Worm (Caenorhabditis elegans): ENCODE data around the gene plpp-1.2.

The plpp-1.2 gene

DNA sequence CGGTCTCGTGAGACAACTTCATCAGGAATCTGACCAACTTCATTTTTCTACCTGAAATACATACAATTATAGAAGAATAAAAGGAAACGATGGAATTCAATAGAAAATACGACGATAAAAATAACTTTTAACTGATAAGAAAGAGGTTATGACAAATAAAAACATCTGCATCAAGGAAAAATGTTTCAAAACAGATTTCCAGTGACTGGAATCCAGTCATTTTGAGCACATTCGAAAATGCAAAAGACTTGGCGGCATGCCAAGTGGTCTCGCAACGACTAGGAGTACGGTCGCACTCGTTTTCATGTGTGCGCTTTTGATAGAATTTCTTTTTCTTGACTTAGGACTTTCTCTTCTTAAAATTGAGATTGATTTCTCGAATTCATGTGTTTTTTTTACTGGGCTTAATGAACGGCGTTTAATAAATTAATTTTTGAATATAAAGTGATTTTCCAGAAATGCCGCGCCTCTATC is 4.5 kb downstream of the plpp-1.2 start, which contains the start of the genes snr-3 and rsp-5 (continued):
- TF ChIP-seq dpl-1 (GFP tag; optimal IDR thresholded peaks at IDR 0.05) (peak; percentile 81), fkh-10 (GFP tag; optimal IDR thresholded peaks at IDR 0.05) (peak; percentile 7), cey-2 (tag; optimal IDR thresholded peaks at IDR 0.05; ENCODE audit: borderline replicate concordance, insufficient read depth) (no peak), ama-1 (optimal IDR thresholded peaks at IDR 0.05) (peak; percentile 4), lin-13 (GFP tag; optimal IDR thresholded peaks at IDR 0.05) (peak; percentile 53), madf-5 (GFP tag; IDR thresholded peaks at IDR 0.05) (no peak), lsy-2 (tag; optimal IDR thresholded peaks at IDR 0.05) (peak; percentile 92 to 99), zag-1 (tag; optimal IDR thresholded peaks at IDR 0.05) (no peak), F49E8.2 (tag; optimal IDR thresholded peaks at IDR 0.05; ENCODE audit: borderline replicate concordance) (no peak), duxl-1 (tag; optimal IDR thresholded peaks at IDR 0.05; ENCODE audit: poor library complexity) (peak; percentile 24), tra-1 (GFP tag; IDR thresholded peaks at IDR 0.05) (no peak), ztf-7 (tag; optimal IDR thresholded peaks at IDR 0.05) (peak; percentile 22), hif-1 (tag; optimal IDR thresholded peaks at IDR 0.05) (peak in 1 of 2 experiments; percentile 50), nhr-77 (tag; optimal IDR thresholded peaks at IDR 0.05) (peak; percentile 77), hlh-30 (tag; optimal IDR thresholded peaks at IDR 0.05; ENCODE audit: insufficient read depth) (peak; percentile 76), nhr-6 (tag; optimal IDR thresholded peaks at IDR 0.05) (peak; percentile 83), arid-1 (GFP tag; conservative IDR thresholded peaks at IDR 0.05) (0 out of 2 replicates have a peak, but pooled peaks have one; percentile 50), nhr-28 (tag; optimal IDR thresholded peaks at IDR 0.05) (peak; percentile 58), php-3 (GFP tag; IDR thresholded peaks at IDR 0.05) (no peak), T20F7.1 (GFP tag; optimal IDR thresholded peaks at IDR 0.05) (no peak), F44E2.7 (GFP tag; IDR thresholded peaks at IDR 0.05) (no peak), pha-4 (GFP tag; IDR thresholded peaks at IDR 0.05) (no peak), pha-4 (tag; optimal IDR thresholded peaks at IDR 0.05) (peak; percentile 91)

DNA sequence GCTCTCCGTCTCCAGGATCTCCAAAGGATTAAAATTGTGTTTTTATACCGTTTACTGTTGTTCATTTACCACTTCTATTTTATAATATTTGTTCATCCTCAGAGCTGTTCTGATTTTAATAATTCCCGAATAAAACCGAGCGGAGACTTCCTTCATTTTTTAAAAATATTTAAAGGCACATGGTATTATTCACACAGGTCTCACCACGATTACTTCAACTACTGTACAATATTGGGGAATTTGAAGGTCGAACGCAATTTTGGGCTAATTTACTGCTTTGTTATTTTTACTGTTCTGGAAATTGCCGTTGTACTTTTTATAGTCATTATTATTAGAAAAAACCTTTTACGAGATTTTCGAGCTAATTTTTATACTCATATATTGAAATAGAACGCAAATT is 5.9 kb downstream of the plpp-1.2 start:
- TF ChIP-seq Y48G9A.11 (GFP tag; IDR thresholded peaks at IDR 0.05) (peak; percentile 56; the same call in 1 of the 2 replicates), lim-7 (GFP tag; IDR thresholded peaks at IDR 0.05) (peak; percentile 48; the same call in 1 of the 2 replicates), madf-5 (GFP tag; IDR thresholded peaks at IDR 0.05) (0 out of 4 replicates have a peak, but pooled peaks of 1 of the 2 experiments have one; percentile 19), arid-1 (GFP tag; conservative IDR thresholded peaks at IDR 0.05) (peak; percentile 68; the same call in 1 of the 2 replicates), F49E8.2 (tag; optimal IDR thresholded peaks at IDR 0.05; ENCODE audit: borderline replicate concordance) (peak; percentile 81), mxl-3 (GFP tag; optimal IDR thresholded peaks at IDR 0.05) (no peak), dmd-8 (GFP tag; IDR thresholded peaks at IDR 0.05) (peak; percentile 37; the same call in 1 of the 2 replicates), lin-38 (GFP tag; IDR thresholded peaks at IDR 0.05) (peak; percentile 72), Y5F2A.4 (GFP tag; optimal IDR thresholded peaks at IDR 0.05) (peak; percentile 8), mdl-1 (tag; optimal IDR thresholded peaks at IDR 0.05) (no peak), pha-4 (GFP tag; IDR thresholded peaks at IDR 0.05) (peak; percentile 60; the same call in 1 of the 2 replicates), pha-4 (tag; optimal IDR thresholded peaks at IDR 0.05) (no peak), snpc-1.2 (GFP tag; IDR thresholded peaks at IDR 0.05) (peak; percentile 63), unc-130 (GFP tag; optimal IDR thresholded peaks at IDR 0.05) (peak; percentile 80), tra-1 (GFP tag; IDR thresholded peaks at IDR 0.05) (0 out of 2 replicates have a peak, but pooled peaks have one; percentile 11), egl-27 (tag; optimal IDR thresholded peaks at IDR 0.05) (no peak)

DNA sequence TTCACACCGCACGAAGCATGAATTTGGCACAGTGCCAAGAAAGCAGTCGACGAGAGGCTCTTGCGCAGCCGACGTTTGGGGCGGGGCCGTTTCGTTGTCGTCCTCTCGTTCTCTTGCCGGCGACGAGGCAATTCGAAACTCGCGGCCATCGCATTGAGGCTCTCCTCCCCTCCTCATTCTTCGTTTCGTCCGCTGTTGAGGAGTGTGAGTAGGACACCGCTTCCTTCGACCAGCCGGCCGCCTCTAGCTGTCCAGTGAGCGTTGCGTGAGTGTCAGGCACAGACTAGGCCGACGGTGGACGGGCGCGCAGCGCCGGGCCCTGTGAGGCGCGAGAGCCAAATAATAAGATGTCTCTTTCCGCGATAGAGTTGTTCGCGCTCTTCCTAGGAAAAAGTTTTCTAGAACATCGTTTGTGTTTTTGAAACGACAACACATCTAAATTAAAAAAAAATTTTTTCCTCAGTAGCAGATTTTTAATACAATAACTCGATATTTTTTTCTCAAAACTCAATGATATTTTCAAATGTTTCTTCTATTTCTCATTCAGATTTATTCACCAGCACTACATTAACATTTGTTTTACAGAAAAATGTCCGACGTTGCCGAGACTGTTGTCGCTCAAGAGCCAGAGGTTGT is 6.7 kb downstream of the plpp-1.2 start, which contains the start of the genes T28D9.11 and T28D9.1:
T28D9.11 (minus strand) TSS at position 177 of the 636 bp plus-strand sequence.
T28D9.1 (plus strand) TSS at position 586 of the 636 bp plus-strand sequence.
- TF ChIP-seq unc-62 (GFP tag; optimal IDR thresholded peaks at IDR 0.05 in 1 of 2) (peak in 1 of 2 experiments; percentile 48), unc-62 (tag; optimal IDR thresholded peaks at IDR 0.05) (no peak), mdl-1 (tag; optimal IDR thresholded peaks at IDR 0.05) (peak in 1 of 2 experiments; percentile 27), saeg-2 (GFP tag; IDR thresholded peaks at IDR 0.05) (no peak), nhr-11 (tag; optimal IDR thresholded peaks at IDR 0.05) (peak; percentile 49), nhr-102 (tag; optimal IDR thresholded peaks at IDR 0.05) (no peak), nhr-42 (GFP tag; IDR thresholded peaks at IDR 0.05) (peak; percentile 60; the same call in 1 of the 2 replicates), mes-2 (tag; optimal IDR thresholded peaks at IDR 0.05; ENCODE audit: poor library complexity, severe bottlenecking) (peak; percentile 61), lin-13 (GFP tag; optimal IDR thresholded peaks at IDR 0.05) (peak; percentile 68), ceh-82 (tag; optimal IDR thresholded peaks at IDR 0.05) (no peak), snpc-4 (tag; optimal IDR thresholded peaks at IDR 0.05) (peak; percentile 65), set-16 (GFP tag; IDR thresholded peaks at IDR 0.05) (peak; percentile 97), cey-2 (tag; optimal IDR thresholded peaks at IDR 0.05; ENCODE audit: borderline replicate concordance, insufficient read depth) (no peak), egl-43 (GFP tag; IDR thresholded peaks at IDR 0.05) (peak; percentile 82), aha-1 (tag) (peak; percentile 73), madf-5 (GFP tag; IDR thresholded peaks at IDR 0.05) (0 out of 4 replicates have a peak, but pooled peaks of 1 of the 2 experiments have one; percentile 32), spr-1 (tag; optimal IDR thresholded peaks at IDR 0.05) (peak; percentile 4), php-3 (GFP tag; IDR thresholded peaks at IDR 0.05) (0 out of 2 replicates have a peak, but pooled peaks have one; percentile 36)

Data from whole organism, L4 larva.